Fruit fly (Drosophila melanogaster): Measurements from ENCODE around the gene CG42713.

CG42713 gene

DNA sequence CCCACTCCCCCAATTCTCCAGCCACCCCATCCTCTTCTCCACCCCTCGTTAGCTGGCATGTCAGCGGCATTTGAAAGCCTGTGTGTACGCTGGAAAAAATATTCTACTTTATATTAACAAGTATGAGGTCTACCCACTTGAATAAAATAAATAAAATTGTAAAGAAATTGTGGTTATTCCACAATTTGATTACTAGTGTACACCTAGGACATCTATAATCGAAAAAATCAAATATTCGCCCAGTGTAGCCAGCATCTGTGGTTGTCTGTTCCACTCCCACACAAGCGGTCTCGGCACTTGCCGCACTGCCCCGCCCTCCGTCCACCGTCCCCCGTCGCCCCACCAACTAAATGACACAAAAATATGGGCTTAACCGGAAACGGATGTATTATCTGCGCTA lies 30.5 kb upstream of the CG42713 start (continued):
- TF ChIP-seq kni (GFP tag; optimal IDR thresholded peaks at IDR 0.05) (peak; percentile 53), ara (GFP tag; IDR thresholded peaks at IDR 0.05) (peak; percentile 77), CG7745 (tag; optimal IDR thresholded peaks at IDR 0.05) (no peak), CG4617 (GFP tag; optimal IDR thresholded peaks at IDR 0.05; ENCODE audit: borderline replicate concordance) (no peak), CG12391 (tag; optimal IDR thresholded peaks at IDR 0.05) (peak; percentile 65), fd3F (GFP tag; optimal IDR thresholded peaks at IDR 0.05) (no peak), Atf6 (GFP tag; IDR thresholded peaks at IDR 0.05) (peak; percentile 42; the same call in 1 of the 2 replicates), Med (GFP tag) (peak; percentile 89), GATAe (GFP tag; conservative IDR thresholded peaks at IDR 0.05) (no peak), gce (GFP tag; IDR thresholded peaks at IDR 0.05) (peak; percentile 69; the same call in 2 of the 3 replicates), CG1603 (tag; optimal IDR thresholded peaks at IDR 0.05) (peak; percentile 62), CG6683 (GFP tag; optimal IDR thresholded peaks at IDR 0.05) (no peak), CG4282 (GFP tag; optimal IDR thresholded peaks at IDR 0.05) (no peak), CG12299 (tag; optimal IDR thresholded peaks at IDR 0.05) (peak; percentile 29), crc (GFP tag; optimal IDR thresholded peaks at IDR 0.05) (no peak), YL-1 (GFP tag; optimal IDR thresholded peaks at IDR 0.05) (no peak), Hand (GFP tag; optimal IDR thresholded peaks at IDR 0.05) (no peak), Sry-δ (GFP tag; optimal IDR thresholded peaks at IDR 0.05) (no peak), CG2129 (GFP tag; IDR thresholded peaks at IDR 0.05; ENCODE audit: partially characterized antibody) (no peak), CG8290 (GFP tag; optimal IDR thresholded peaks at IDR 0.05) (peak; percentile 34), CG8290 (tag; optimal IDR thresholded peaks at IDR 0.05) (no peak), Atf3 (GFP tag; optimal IDR thresholded peaks at IDR 0.05) (no peak), luna (GFP tag; optimal IDR thresholded peaks at IDR 0.05) (no peak), dan (GFP tag; IDR thresholded peaks at IDR 0.05) (0 out of 2 replicates have a peak, but pooled peaks have one; percentile 28), Blimp-1 (GFP tag; optimal IDR thresholded peaks at IDR 0.05) (peak; percentile 81), CG11398 (GFP tag; optimal IDR thresholded peaks at IDR 0.05) (no peak), E2f2 (GFP tag; IDR thresholded peaks at IDR 0.05) (peak; percentile 39; the same call in 1 of the 2 replicates), CG3281 (GFP tag; optimal IDR thresholded peaks at IDR 0.05) (peak; percentile 27), CG8359 (GFP tag; optimal IDR thresholded peaks at IDR 0.05; ENCODE audit: borderline replicate concordance) (peak; percentile 37), CG17829 (tag; optimal IDR thresholded peaks at IDR 0.05) (peak; percentile 75), Bgb (GFP tag; IDR thresholded peaks at IDR 0.05; ENCODE audit: partially characterized antibody) (no peak), CG10543 (GFP tag; optimal IDR thresholded peaks at IDR 0.05) (no peak), CG5180 (GFP tag; optimal IDR thresholded peaks at IDR 0.05) (peak; percentile 40), CG7372 (GFP tag; IDR thresholded peaks at IDR 0.05) (peak; percentile 51; the same call in 1 of the 2 replicates), lab (GFP tag; optimal IDR thresholded peaks at IDR 0.05) (peak; percentile 77), ssp (GFP tag; IDR thresholded peaks at IDR 0.05) (peak; percentile 63), CG9437 (GFP tag; optimal IDR thresholded peaks at IDR 0.05) (peak; percentile 20), CG31441 (GFP tag; IDR thresholded peaks at IDR 0.05) (peak; percentile 78), ab (GFP tag; optimal IDR thresholded peaks at IDR 0.05) (no peak), CG11723 (GFP tag; optimal IDR thresholded peaks at IDR 0.05) (peak; percentile 10), ac (GFP tag; optimal IDR thresholded peaks at IDR 0.05) (no peak), Max (GFP tag; optimal IDR thresholded peaks at IDR 0.05) (peak; percentile 13), CG16813 (GFP tag; IDR thresholded peaks at IDR 0.05; ENCODE audit: partially characterized antibody) (no peak), Fer2 (tag; optimal IDR thresholded peaks at IDR 0.05) (peak; percentile 11), her (GFP tag; optimal IDR thresholded peaks at IDR 0.05) (no peak), ash1 (GFP tag; optimal IDR thresholded peaks at IDR 0.05) (no peak), Dbx (GFP tag; IDR thresholded peaks at IDR 0.05) (peak; percentile 50; the same call in 1 of the 3 replicates), ase (GFP tag; IDR thresholded peaks at IDR 0.05) (0 out of 3 replicates have a peak, but pooled peaks have one; percentile 62), Rx (GFP tag; IDR thresholded peaks at IDR 0.05) (peak; percentile 50; the same call in 1 of the 2 replicates), pho (GFP tag; optimal IDR thresholded peaks at IDR 0.05) (no peak)

Measured in whole organism, embryonic.